Worm (Caenorhabditis elegans): ENCODE data around the gene arrd-8.

ce11 chrII:12102365-12102764 lies 37.5 kb downstream of the arrd-8 start:
- TF ChIP-seq cog-1 (tag; optimal IDR thresholded peaks at IDR 0.05) (peak; percentile 86), ztf-29 (GFP tag; IDR thresholded peaks at IDR 0.05) (no peak), klf-2 (GFP tag; conservative IDR thresholded peaks at IDR 0.05) (no peak), tab-1 (GFP tag; IDR thresholded peaks at IDR 0.05) (no peak; the same call in 1 of the 2 replicates), flt-1 (GFP tag; IDR thresholded peaks at IDR 0.05) (peak; percentile 61; the same call in 1 of the 2 replicates), ztf-23 (GFP tag; IDR thresholded peaks at IDR 0.05) (peak; percentile 60; the same call in 1 of the 2 replicates), med-1 (GFP tag; optimal IDR thresholded peaks at IDR 0.05; ENCODE audit: insufficient read depth) (no peak), T22C8.4 (GFP tag; IDR thresholded peaks at IDR 0.05) (peak; percentile 75; the same call in 1 of the 2 replicates)
